Worm (Caenorhabditis elegans) whole organism, L4 larva: ENCODE measurements around the gene F22F7.4.

Experiments
- D1046.2 ChIP-seq: fragments of 200-800 bp; sonication (Bioruptor generic); IDR thresholded peaks from 2 replicates; pipeline ENCODE4 v1.3.6; 2022; ENCODE audit warnings: missing genetic modification characterization, missing compliant biosample characterization
- F44E2.7 ChIP-seq: fragments of 200-800 bp; sonication (Bioruptor generic); IDR thresholded peaks from 2 replicates; pipeline ENCODE4 v2.1.2; 2022; ENCODE audit warnings: missing genetic modification characterization, missing compliant biosample characterization
- Y105C5A.15 ChIP-seq: fragments of 200-800 bp; sonication (Bioruptor generic); IDR thresholded peaks from 2 replicates; pipeline ENCODE4 v1.3.6; 2022; ENCODE audit warnings: missing genetic modification characterization, missing compliant biosample characterization
- aha-1 ChIP-seq: fragments of 150-350 bp; peaks from one replicate; lab custom pipeline; 2014; ENCODE audit warnings: missing biosample characterization, missing genetic modification characterization
- aly-2 ChIP-seq: sonication (generic microtip); optimal IDR thresholded peaks from 2 replicates; lab custom pipeline; 2018; ENCODE audit warnings: missing biosample characterization, missing genetic modification characterization
- ama-1 ChIP-seq: fragments of 150-350 bp; optimal IDR thresholded peaks from 2 replicates; lab custom pipeline; 2014; ENCODE audit warnings: inconsistent platforms, mixed read lengths
- arid-1 ChIP-seq: fragments of 200-800 bp; sonication (Bioruptor generic); conservative IDR thresholded peaks from 2 replicates; pipeline ENCODE4 v1.3.6; 2022; ENCODE audit warnings: missing genetic modification reagents, missing genetic modification characterization, missing compliant biosample characterization
- ceh-20 ChIP-seq: fragments of 200-800 bp; sonication (Bioruptor generic); IDR thresholded peaks from 2 replicates; pipeline ENCODE4 v1.3.6; 2022; ENCODE audit warnings: missing genetic modification reagents, missing genetic modification characterization, missing compliant biosample characterization
- cey-2 ChIP-seq: sonication (generic microtip); optimal IDR thresholded peaks from 3 replicates; lab custom pipeline; 2017; ENCODE audit warnings: missing genetic modification characterization, mild to moderate bottlenecking, missing compliant biosample characterization, antibody characterized with exemption, borderline replicate concordance; ENCODE audit not compliant: insufficient read depth
- ctbp-1 ChIP-seq: fragments of 200-800 bp; sonication (Bioruptor generic); IDR thresholded peaks from 2 replicates; pipeline ENCODE4 v1.3.6; 2022; ENCODE audit warnings: missing genetic modification reagents, missing genetic modification characterization, missing compliant biosample characterization
- daf-12 ChIP-seq: fragments of 150-350 bp; optimal IDR thresholded peaks from 2 replicates; lab custom pipeline; 2014; ENCODE audit warnings: missing biosample characterization, missing genetic modification reagents, missing genetic modification characterization
- daf-16 ChIP-seq, 3 experiments: sonication (generic microtip); optimal IDR thresholded peaks; 2 replicates each; lab custom pipeline; 2016 to 2017; ENCODE audit warnings: missing genetic modification characterization in 3 of 3, missing genetic modification reagents in 3 of 3, mild to moderate bottlenecking in 2 of 3, missing compliant biosample characterization in 2 of 3, missing biosample characterization in 1 of 3, moderate library complexity in 1 of 3
- daf-8 ChIP-seq: fragments of 200-800 bp; sonication (Bioruptor generic); IDR thresholded peaks from 2 replicates; pipeline ENCODE4 v1.3.6; 2022; ENCODE audit warnings: missing genetic modification characterization, missing compliant biosample characterization
- dmd-8 ChIP-seq: fragments of 200-800 bp; sonication (Bioruptor generic); IDR thresholded peaks from 2 replicates; pipeline ENCODE4 v1.3.6; 2022; ENCODE audit warnings: missing genetic modification characterization, missing compliant biosample characterization
- dmd-9 ChIP-seq: fragments of 200-800 bp; sonication (Bioruptor generic); IDR thresholded peaks from 2 replicates; pipeline ENCODE4 v1.3.6; 2022; ENCODE audit warnings: missing genetic modification reagents, missing genetic modification characterization, missing compliant biosample characterization
- dpl-1 ChIP-seq: fragments of 150-350 bp; optimal IDR thresholded peaks from 2 replicates; lab custom pipeline; 2014; ENCODE audit warnings: missing biosample characterization, missing genetic modification reagents, missing genetic modification characterization
- duxl-1 ChIP-seq: sonication (generic microtip); optimal IDR thresholded peaks from 2 replicates; lab custom pipeline; 2016; ENCODE audit warnings: mild to moderate bottlenecking, missing genetic modification characterization, moderate library complexity, missing compliant biosample characterization; ENCODE audit not compliant: poor library complexity
- dve-1 ChIP-seq: sonication (generic microtip); optimal IDR thresholded peaks from 2 replicates; lab custom pipeline; 2017; ENCODE audit warnings: antibody characterized with exemption, mild to moderate bottlenecking, missing genetic modification characterization, missing compliant biosample characterization; ENCODE audit not compliant: insufficient read depth
- egl-43 ChIP-seq: fragments of 200-800 bp; sonication (Bioruptor generic); IDR thresholded peaks from 2 replicates; pipeline ENCODE4 v1.3.6; 2022; ENCODE audit warnings: missing genetic modification reagents, missing genetic modification characterization, missing compliant biosample characterization
- fkh-10 ChIP-seq: fragments of 150-350 bp; optimal IDR thresholded peaks from 2 replicates; lab custom pipeline; 2014; ENCODE audit warnings: missing biosample characterization, missing genetic modification reagents, missing genetic modification characterization
- gei-8 ChIP-seq: fragments of 200-800 bp; sonication (Bioruptor generic); optimal IDR thresholded peaks from 2 replicates; lab custom pipeline; 2018; ENCODE audit warnings: mild to moderate bottlenecking, missing genetic modification characterization, missing compliant biosample characterization
- hif-1 ChIP-seq, 2 experiments: sonication (generic microtip); optimal IDR thresholded peaks; 2 replicates each; lab custom pipeline; 2016 to 2017; ENCODE audit warnings: missing compliant biosample characterization in 2 of 2, missing genetic modification characterization in 2 of 2, missing genetic modification reagents in 2 of 2, missing genotype in 2 of 2, mild to moderate bottlenecking in 1 of 2
- hlh-11 ChIP-seq: fragments of 200-800 bp; sonication (Bioruptor generic); optimal IDR thresholded peaks from 2 replicates; lab custom pipeline; 2018; ENCODE audit warnings: mild to moderate bottlenecking, missing genetic modification characterization, missing compliant biosample characterization
- hlh-30 ChIP-seq: sonication (generic microtip); optimal IDR thresholded peaks from 2 replicates; lab custom pipeline; 2017; ENCODE audit warnings: antibody characterized with exemption, mild to moderate bottlenecking, missing genetic modification characterization, missing compliant biosample characterization; ENCODE audit not compliant: insufficient read depth
- hmg-1.1 ChIP-seq: fragments of 200-800 bp; sonication (Bioruptor generic); IDR thresholded peaks from 2 replicates; pipeline ENCODE4 v1.3.6; 2022; ENCODE audit warnings: missing genetic modification reagents, missing genetic modification characterization, missing compliant biosample characterization
- lim-7 ChIP-seq: fragments of 200-800 bp; sonication (Bioruptor generic); IDR thresholded peaks from 2 replicates; pipeline ENCODE4 v1.3.6; 2022; ENCODE audit warnings: missing genetic modification characterization, missing compliant biosample characterization
- lin-13 ChIP-seq: fragments of 150-350 bp; optimal IDR thresholded peaks from 2 replicates; lab custom pipeline; 2014; ENCODE audit warnings: missing biosample characterization, missing genetic modification reagents, missing genetic modification characterization
- lin-29 ChIP-seq: fragments of 200-800 bp; sonication (Bioruptor generic); IDR thresholded peaks from 2 replicates; pipeline ENCODE4 v1.3.6; 2022; ENCODE audit warnings: missing genetic modification reagents, missing genetic modification characterization, missing compliant biosample characterization
- lin-38 ChIP-seq: fragments of 200-800 bp; sonication (Bioruptor generic); IDR thresholded peaks from 2 replicates; pipeline ENCODE4 v1.3.6; 2022; ENCODE audit warnings: missing genetic modification reagents, missing genetic modification characterization, missing compliant biosample characterization
- lir-3 ChIP-seq: sonication (generic microtip); optimal IDR thresholded peaks from 2 replicates; lab custom pipeline; 2016; ENCODE audit warnings: mild to moderate bottlenecking, missing genetic modification characterization, missing compliant biosample characterization
- lsy-2 ChIP-seq, 2 experiments: fragments of 150-350 bp in 1 of 2; sonication (generic microtip) in 1 of 2; optimal IDR thresholded peaks; 2 replicates each; lab custom pipeline; 2014 to 2017; ENCODE audit warnings: missing biosample characterization in 2 of 2, missing genetic modification characterization in 2 of 2
- mdl-1 ChIP-seq, 2 experiments: fragments of 150-350 bp in 1 of 2; sonication (generic microtip) in 1 of 2; optimal IDR thresholded peaks; 2 replicates each; lab custom pipeline; 2014 to 2017; ENCODE audit warnings: missing biosample characterization in 2 of 2, missing genetic modification characterization in 2 of 2
- mdt-29 ChIP-seq: fragments of 200-800 bp; sonication (Bioruptor generic); IDR thresholded peaks from 2 replicates; pipeline ENCODE4 v1.3.6; 2022; ENCODE audit warnings: missing genetic modification reagents, missing genetic modification characterization, missing compliant biosample characterization
- mep-1 ChIP-seq: fragments of 150-350 bp; sonication (generic microtip); optimal IDR thresholded peaks from 3 replicates; lab custom pipeline; 2014; ENCODE audit warnings: missing biosample characterization, missing genetic modification characterization
- mes-2 ChIP-seq: sonication (generic microtip); optimal IDR thresholded peaks from 2 replicates; lab custom pipeline; 2016; ENCODE audit warnings: missing genotype, mild to moderate bottlenecking, missing genetic modification characterization, missing compliant biosample characterization; ENCODE audit not compliant: poor library complexity, severe bottlenecking
- mxl-2 ChIP-seq: fragments of 200-800 bp; sonication (Bioruptor generic); conservative IDR thresholded peaks from 2 replicates; pipeline ENCODE4 v1.3.6; 2022; ENCODE audit warnings: missing genetic modification reagents, missing genetic modification characterization, missing compliant biosample characterization
- mxl-3 ChIP-seq: fragments of 200-800 bp; sonication (Bioruptor generic); optimal IDR thresholded peaks from 2 replicates; lab custom pipeline; 2018; ENCODE audit warnings: mild to moderate bottlenecking, missing genetic modification characterization, missing compliant biosample characterization
- nhr-25 ChIP-seq: sonication (generic microtip); optimal IDR thresholded peaks from 2 replicates; lab custom pipeline; 2017; ENCODE audit warnings: missing genetic modification characterization, mild to moderate bottlenecking, missing compliant biosample characterization, antibody characterized with exemption, moderate library complexity, borderline replicate concordance; ENCODE audit not compliant: insufficient read depth
- nhr-28 ChIP-seq: fragments of 150-350 bp; optimal IDR thresholded peaks from 2 replicates; lab custom pipeline; 2014; ENCODE audit warnings: missing biosample characterization, missing genetic modification characterization
- php-3 ChIP-seq: fragments of 200-800 bp; sonication (Bioruptor generic); IDR thresholded peaks from 2 replicates; pipeline ENCODE4 v1.3.6; 2022; ENCODE audit warnings: missing genetic modification reagents, missing genetic modification characterization, missing compliant biosample characterization
- rbr-2 ChIP-seq: sonication (generic microtip); optimal IDR thresholded peaks from 2 replicates; lab custom pipeline; 2016; ENCODE audit warnings: missing genotype, missing genetic modification characterization, missing compliant biosample characterization
- saeg-2 ChIP-seq: fragments of 200-800 bp; sonication (Bioruptor generic); IDR thresholded peaks from 2 replicates; pipeline ENCODE4 v1.3.6; 2022; ENCODE audit warnings: missing genetic modification reagents, missing genetic modification characterization, missing compliant biosample characterization
- set-16 ChIP-seq: fragments of 200-800 bp; sonication (Bioruptor generic); IDR thresholded peaks from 2 replicates; pipeline ENCODE4 v1.3.6; 2022; ENCODE audit warnings: missing genetic modification reagents, missing genetic modification characterization, missing compliant biosample characterization
- snpc-1.2 ChIP-seq: fragments of 200-800 bp; sonication (Bioruptor generic); IDR thresholded peaks from 2 replicates; pipeline ENCODE4 v1.3.6; 2022; ENCODE audit warnings: missing genetic modification reagents, missing genetic modification characterization, missing compliant biosample characterization
- tra-1 ChIP-seq: fragments of 200-800 bp; sonication (Bioruptor generic); IDR thresholded peaks from 2 replicates; pipeline ENCODE4 v1.3.6; 2022; ENCODE audit warnings: missing genetic modification reagents, missing genetic modification characterization, missing compliant biosample characterization

F22F7.4 gene

ce11 chrV:2067985-2068499 lies 37.8 kb downstream of the F22F7.4 start, which contains the start of gene lbp-9:
lbp-9 (plus strand) TSS chrV:2068449.
- TF ChIP-seq lin-38 (GFP tag; lab: Robert Waterston, UW) (peak; percentile 8; the same call in 1 of the 2 replicates), D1046.2 (GFP tag; lab: Robert Waterston, UW) (0 out of 2 replicates have a peak, but pooled peaks have one; percentile 16), mdt-29 (GFP tag; lab: Robert Waterston, UW) (peak; percentile 25; the same call in 1 of the 2 replicates), F44E2.7 (GFP tag; lab: Robert Waterston, UW) (no peak), lim-7 (GFP tag; lab: Robert Waterston, UW) (peak; percentile 66; the same call in 1 of the 2 replicates), cey-2 (tag; lab: Kevin White, UChicago) (no peak), nhr-25 (peak; percentile 49), gei-8 (GFP tag; lab: Kevin White, UChicago) (no peak), aha-1 (peak; percentile 97), Y105C5A.15 (GFP tag; lab: Robert Waterston, UW) (no peak), mdl-1 (tag; optimal IDR thresholded peaks at IDR 0.05; lab: Kevin White, UChicago) (peak in 1 of 2 experiments; percentile 88), set-16 (GFP tag; lab: Robert Waterston, UW) (peak; percentile 58), daf-8 (GFP tag; lab: Robert Waterston, UW) (no peak), egl-43 (GFP tag; lab: Robert Waterston, UW) (peak; percentile 47; the same call in 1 of the 2 replicates), hmg-1.1 (peak; percentile 55; the same call in 1 of the 2 replicates), ceh-20 (GFP tag; lab: Robert Waterston, UW) (no peak), dve-1 (tag; lab: Kevin White, UChicago) (peak; percentile 69), duxl-1 (tag; lab: Kevin White, UChicago) (peak; percentile 6), hif-1 (tag; optimal IDR thresholded peaks at IDR 0.05; lab: Kevin White, UChicago) (peak in 1 of 2 experiments; percentile 1), lsy-2 (tag; optimal IDR thresholded peaks at IDR 0.05; lab: Kevin White, UChicago) (peak in 1 of 2 experiments; percentile 47), hlh-30 (tag; lab: Kevin White, UChicago) (peak; percentile 96), daf-16 (GFP tag; optimal IDR thresholded peaks at IDR 0.05; lab: Kevin White, UChicago) (no peak), daf-16 (tag; optimal IDR thresholded peaks at IDR 0.05; lab: Kevin White, UChicago) (peak; percentile 16), mxl-2 (GFP tag; lab: Robert Waterston, UW) (no peak), saeg-2 (GFP tag; lab: Robert Waterston, UW) (no peak), php-3 (GFP tag; lab: Robert Waterston, UW) (0 out of 2 replicates have a peak, but pooled peaks have one; percentile 30), snpc-1.2 (peak; percentile 43; the same call in 1 of the 2 replicates), lin-29 (GFP tag; lab: Robert Waterston, UW) (no peak), rbr-2 (peak; percentile 28), ama-1 (lab: Kevin White, UChicago) (peak; percentile 23), daf-12 (no peak), lin-13 (peak; percentile 12), ctbp-1 (GFP tag; lab: Robert Waterston, UW) (peak; percentile 46; the same call in 1 of the 2 replicates), aly-2 (tag; lab: Kevin White, UChicago) (no peak), hlh-11 (tag; lab: Kevin White, UChicago) (peak; percentile 73), arid-1 (GFP tag; lab: Robert Waterston, UW) (0 out of 2 replicates have a peak, but pooled peaks have one; percentile 9), mes-2 (peak; percentile 46), mep-1 (peak; percentile 67), mxl-3 (GFP tag; lab: Kevin White, UChicago) (peak; percentile 92), dmd-9 (GFP tag; lab: Robert Waterston, UW) (no peak), fkh-10 (no peak), lir-3 (tag; lab: Kevin White, UChicago) (no peak), dmd-8 (GFP tag; lab: Robert Waterston, UW) (0 out of 2 replicates have a peak, but pooled peaks have one; percentile 47), dpl-1 (GFP tag; lab: Kevin White, UChicago) (peak; percentile 17), nhr-28 (peak; percentile 53), tra-1 (no peak)
